Worm (Caenorhabditis elegans) whole organism, young adult: Measurements from ENCODE around the gene T28D6.3.

ENCODE experiments used
- C06A6.2 ChIP-seq: fragments of 200-800 bp; sonication (Bioruptor generic); conservative IDR thresholded peaks from 2 replicates; pipeline ENCODE4 v1.3.6; 2022; ENCODE audit warnings: missing genetic modification characterization, missing compliant biosample characterization
- F23B12.7 ChIP-seq: sonication (generic microtip); optimal IDR thresholded peaks from 2 replicates; lab custom pipeline; 2017; ENCODE audit warnings: missing genetic modification characterization, mild to moderate bottlenecking, missing compliant biosample characterization, antibody characterized with exemption, moderate library complexity; ENCODE audit not compliant: insufficient read depth
- F33H1.4 ChIP-seq: fragments of 200-800 bp; sonication (Bioruptor generic); IDR thresholded peaks from 2 replicates; pipeline ENCODE4 v1.3.6; 2022; ENCODE audit warnings: missing genetic modification reagents, missing genetic modification characterization, missing compliant biosample characterization
- F39B2.1 ChIP-seq: fragments of 200-800 bp; sonication (Bioruptor generic); IDR thresholded peaks from 2 replicates; pipeline ENCODE4 v1.3.6; 2022; ENCODE audit warnings: missing genetic modification reagents, missing genetic modification characterization, missing compliant biosample characterization
- F49E8.2 ChIP-seq: sonication (generic microtip); optimal IDR thresholded peaks from 3 replicates; lab custom pipeline; 2017; ENCODE audit warnings: missing genetic modification characterization, mild to moderate bottlenecking, missing compliant biosample characterization, antibody characterized with exemption, moderate library complexity; ENCODE audit not compliant: insufficient read depth
- F52B5.7 ChIP-seq: sonication (generic microtip); optimal IDR thresholded peaks from 2 replicates; lab custom pipeline; 2016; ENCODE audit warnings: mild to moderate bottlenecking, missing genetic modification characterization, missing compliant biosample characterization
- F57A8.1 ChIP-seq: fragments of 200-800 bp; sonication (Bioruptor generic); optimal IDR thresholded peaks from 2 replicates; lab custom pipeline; 2018; ENCODE audit warnings: mild to moderate bottlenecking, missing genetic modification characterization, moderate library complexity, missing compliant biosample characterization
- K11D2.4 ChIP-seq: fragments of 200-800 bp; sonication (Bioruptor generic); IDR thresholded peaks from 2 replicates; pipeline ENCODE4 v1.3.6; 2022; ENCODE audit warnings: missing genetic modification reagents, missing genetic modification characterization, missing compliant biosample characterization
- Y67H2A.10 ChIP-seq: fragments of 200-800 bp; sonication (Bioruptor generic); conservative IDR thresholded peaks from 2 replicates; pipeline ENCODE4 v1.3.6; 2022; ENCODE audit warnings: missing genetic modification reagents, missing genetic modification characterization, missing compliant biosample characterization
- Y79H2A.3 ChIP-seq: fragments of 200-800 bp; sonication (Bioruptor generic); conservative IDR thresholded peaks from 2 replicates; pipeline ENCODE4 v1.3.6; 2022; ENCODE audit warnings: missing genetic modification reagents, missing genetic modification characterization, missing compliant biosample characterization
- akir-1 ChIP-seq: fragments of 200-800 bp; sonication (Bioruptor generic); optimal IDR thresholded peaks from 2 replicates; lab custom pipeline; 2018; ENCODE audit warnings: mild to moderate bottlenecking, missing genetic modification characterization, moderate library complexity, missing compliant biosample characterization
- ama-1 ChIP-seq, 3 experiments: fragments of 150-350 bp in 1 of 3; sonication (generic microtip) in 2 of 3; optimal IDR thresholded peaks; 2 replicates each; lab custom pipeline; 2014 to 2018; ENCODE audit warnings: missing biosample characterization in 2 of 3, missing genetic modification characterization in 2 of 3, missing genetic modification reagents in 2 of 3
- atf-7 ChIP-seq: sonication (generic microtip); optimal IDR thresholded peaks from 2 replicates; lab custom pipeline; 2017; ENCODE audit warnings: mild to moderate bottlenecking, missing genetic modification characterization, missing compliant biosample characterization
- attf-3 ChIP-seq: fragments of 200-800 bp; sonication (Bioruptor generic); conservative IDR thresholded peaks from 2 replicates; pipeline ENCODE4 v1.3.6; 2022; ENCODE audit warnings: missing genetic modification reagents, missing genetic modification characterization, missing compliant biosample characterization
- attf-5 ChIP-seq: fragments of 200-800 bp; sonication (Bioruptor generic); optimal IDR thresholded peaks from 2 replicates; lab custom pipeline; 2018; ENCODE audit warnings: mild to moderate bottlenecking, missing genetic modification characterization, missing compliant biosample characterization
- attf-6 ChIP-seq: fragments of 200-800 bp; sonication (Bioruptor generic); IDR thresholded peaks from 2 replicates; pipeline ENCODE4 v1.3.6; 2022; ENCODE audit warnings: missing genetic modification reagents, missing genetic modification characterization, missing compliant biosample characterization
- ccch-3 ChIP-seq: fragments of 200-800 bp; sonication (Bioruptor generic); optimal IDR thresholded peaks from 2 replicates; lab custom pipeline; 2018; ENCODE audit warnings: mild to moderate bottlenecking, missing genetic modification characterization, missing compliant biosample characterization
- cebp-2 ChIP-seq: fragments of 200-800 bp; sonication (Bioruptor generic); IDR thresholded peaks from 2 replicates; pipeline ENCODE4 v1.3.6; 2022; ENCODE audit warnings: missing genetic modification characterization, missing compliant biosample characterization
- ceh-27 ChIP-seq: fragments of 200-800 bp; sonication (Bioruptor generic); optimal IDR thresholded peaks from 2 replicates; lab custom pipeline; 2018; ENCODE audit warnings: mild to moderate bottlenecking, missing genetic modification characterization, moderate library complexity, missing compliant biosample characterization
- ceh-79 ChIP-seq: sonication (generic microtip); optimal IDR thresholded peaks from 2 replicates; lab custom pipeline; 2017; ENCODE audit warnings: mild to moderate bottlenecking, missing genetic modification characterization, missing compliant biosample characterization
- ceh-91 ChIP-seq: fragments of 200-800 bp; sonication (Bioruptor generic); IDR thresholded peaks from 2 replicates; pipeline ENCODE4 v1.3.6; 2022; ENCODE audit warnings: missing genetic modification reagents, missing genetic modification characterization, missing compliant biosample characterization
- dox-1 ChIP-seq: fragments of 200-800 bp; sonication (Bioruptor generic); IDR thresholded peaks from 2 replicates; pipeline ENCODE4 v1.3.6; 2022; ENCODE audit warnings: missing genetic modification reagents, missing genetic modification characterization, missing compliant biosample characterization
- dpff-1 ChIP-seq: sonication (generic microtip); optimal IDR thresholded peaks from 2 replicates; lab custom pipeline; 2017; ENCODE audit warnings: mild to moderate bottlenecking, missing genetic modification characterization, missing compliant biosample characterization
- egrh-3 ChIP-seq: fragments of 200-800 bp; sonication (Bioruptor generic); IDR thresholded peaks from 2 replicates; pipeline ENCODE4 v1.3.6; 2022; ENCODE audit warnings: missing genetic modification reagents, missing genetic modification characterization, missing compliant biosample characterization
- ekl-4 ChIP-seq: fragments of 200-800 bp; sonication (Bioruptor generic); IDR thresholded peaks from 2 replicates; pipeline ENCODE4 v1.3.6; 2022; ENCODE audit warnings: missing genetic modification reagents, missing genetic modification characterization, missing compliant biosample characterization
- ets-4 ChIP-seq: fragments of 200-800 bp; sonication (Bioruptor generic); optimal IDR thresholded peaks from 2 replicates; lab custom pipeline; 2018; ENCODE audit warnings: mild to moderate bottlenecking, missing genetic modification characterization, missing compliant biosample characterization
- fkh-3 ChIP-seq: sonication (generic microtip); optimal IDR thresholded peaks from 2 replicates; lab custom pipeline; 2016; ENCODE audit warnings: mild to moderate bottlenecking, missing genetic modification characterization, missing compliant biosample characterization
- gei-17 ChIP-seq: fragments of 200-800 bp; sonication (Bioruptor generic); optimal IDR thresholded peaks from 2 replicates; lab custom pipeline; 2018; ENCODE audit warnings: mild to moderate bottlenecking, missing genetic modification characterization, missing compliant biosample characterization
- lsl-1 ChIP-seq: fragments of 200-800 bp; sonication (Bioruptor generic); optimal IDR thresholded peaks from 2 replicates; lab custom pipeline; 2018; ENCODE audit warnings: mild to moderate bottlenecking, missing genetic modification characterization, moderate library complexity, missing compliant biosample characterization
- lsy-27 ChIP-seq: sonication (generic microtip); optimal IDR thresholded peaks from 2 replicates; lab custom pipeline; 2017; ENCODE audit warnings: missing genetic modification characterization, mild to moderate bottlenecking, missing compliant biosample characterization, antibody characterized with exemption, missing genotype, borderline replicate concordance; ENCODE audit not compliant: insufficient read depth
- madf-6 ChIP-seq: fragments of 200-800 bp; sonication (Bioruptor generic); IDR thresholded peaks from 2 replicates; pipeline ENCODE4 v1.3.6; 2022; ENCODE audit warnings: missing genetic modification reagents, missing genetic modification characterization, missing compliant biosample characterization
- madf-8 ChIP-seq: fragments of 200-800 bp; sonication (Bioruptor generic); conservative IDR thresholded peaks from 2 replicates; pipeline ENCODE4 v1.3.6; 2022; ENCODE audit warnings: missing genetic modification reagents, missing genetic modification characterization, missing compliant biosample characterization
- mel-28 ChIP-seq: sonication (generic microtip); optimal IDR thresholded peaks from 2 replicates; lab custom pipeline; 2016; ENCODE audit warnings: borderline replicate concordance, mild to moderate bottlenecking, missing genetic modification characterization, missing compliant biosample characterization
- nfya-1 ChIP-seq: sonication (generic microtip); optimal IDR thresholded peaks from 2 replicates; lab custom pipeline; 2017; ENCODE audit warnings: antibody characterized with exemption, missing compliant biosample characterization, missing genetic modification characterization, borderline replicate concordance; ENCODE audit not compliant: insufficient read depth
- nhr-179 ChIP-seq: sonication (generic microtip); optimal IDR thresholded peaks from 2 replicates; lab custom pipeline; 2016; ENCODE audit warnings: mild to moderate bottlenecking, missing genetic modification characterization, missing compliant biosample characterization
- nhr-90 ChIP-seq: sonication (generic microtip); optimal IDR thresholded peaks from 2 replicates; lab custom pipeline; 2016; ENCODE audit warnings: missing genotype, mild to moderate bottlenecking, missing genetic modification characterization, missing compliant biosample characterization
- rec-8 ChIP-seq, 2 experiments: sonication (generic microtip); optimal IDR thresholded peaks; 2 replicates each; lab custom pipeline; 2016; ENCODE audit warnings: mild to moderate bottlenecking in 2 of 2, missing genetic modification characterization in 2 of 2, missing genetic modification reagents in 2 of 2, missing genotype in 2 of 2, missing biosample characterization in 1 of 2, missing compliant biosample characterization in 1 of 2, moderate library complexity in 1 of 2
- repo-1 ChIP-seq: sonication (generic microtip); optimal IDR thresholded peaks from 2 replicates; lab custom pipeline; 2017; ENCODE audit warnings: mild to moderate bottlenecking, missing genetic modification characterization, missing compliant biosample characterization
- sea-2 ChIP-seq: fragments of 200-800 bp; sonication (Bioruptor generic); IDR thresholded peaks from 2 replicates; pipeline ENCODE4 v1.3.6; 2022; ENCODE audit warnings: missing genetic modification characterization, missing compliant biosample characterization
- snpc-3.4 ChIP-seq: sonication (generic microtip); optimal IDR thresholded peaks from 2 replicates; lab custom pipeline; 2017; ENCODE audit warnings: missing genetic modification characterization, mild to moderate bottlenecking, missing compliant biosample characterization, antibody characterized with exemption, moderate library complexity, missing genotype, missing genetic modification reagents
- tbx-9 ChIP-seq: sonication (generic microtip); optimal IDR thresholded peaks from 2 replicates; lab custom pipeline; 2016; ENCODE audit warnings: borderline replicate concordance, missing genetic modification characterization, inconsistent platforms, missing compliant biosample characterization
- tlf-1 ChIP-seq: fragments of 200-800 bp; sonication (Bioruptor generic); optimal IDR thresholded peaks from 2 replicates; lab custom pipeline; 2018; ENCODE audit warnings: mild to moderate bottlenecking, missing genetic modification characterization, missing compliant biosample characterization
- unc-130 ChIP-seq: sonication (generic microtip); optimal IDR thresholded peaks from 2 replicates; lab custom pipeline; 2016; ENCODE audit warnings: missing genetic modification reagents, missing genetic modification characterization, missing compliant biosample characterization
- zfh-2 ChIP-seq: fragments of 200-800 bp; sonication (Bioruptor generic); conservative IDR thresholded peaks from 2 replicates; pipeline ENCODE4 v1.3.6; 2022; ENCODE audit warnings: missing genetic modification reagents, missing genetic modification characterization, missing compliant biosample characterization

Gene T28D6.3

DNA sequence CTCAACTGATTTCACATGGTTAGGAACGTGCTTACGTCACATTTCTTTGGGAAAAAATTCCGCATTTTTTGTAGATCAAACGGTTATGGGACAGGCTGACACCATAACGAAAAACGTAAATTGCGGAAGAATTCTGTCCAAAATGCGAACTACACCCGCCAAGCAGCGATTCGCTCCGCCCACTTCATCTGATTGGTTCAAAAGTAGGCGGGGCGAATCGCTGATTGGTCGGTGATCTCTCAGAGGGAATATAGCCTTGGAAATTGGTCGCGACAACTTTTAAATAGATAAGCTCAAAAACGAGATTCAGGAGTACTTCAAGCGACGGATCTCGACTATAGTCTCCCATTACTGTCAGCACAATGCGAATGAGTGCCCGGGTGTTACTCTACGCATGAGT is 28.9 kb upstream of the T28D6.3 start:
- no peak for TF ChIP-seq F57A8.1 (GFP tag; lab: Kevin White, UChicago)
- TF ChIP-seq nfya-1, result no peak
- no peak for TF ChIP-seq nhr-90 (tag; lab: Kevin White, UChicago)
- TF ChIP-seq mel-28 (tag; lab: Kevin White, UChicago), result no peak
- TF ChIP-seq zfh-2 (GFP tag; lab: Robert Waterston, UW), result no peak
- TF ChIP-seq F39B2.1, result no peak
- TF ChIP-seq ccch-3, result no peak
- no peak for TF ChIP-seq fkh-3 (tag; lab: Kevin White, UChicago)
- TF ChIP-seq F52B5.7, result no peak
- TF ChIP-seq ama-1 (optimal IDR thresholded peaks at IDR 0.05; lab: Kevin White, UChicago), result no peak
- no peak for TF ChIP-seq ama-1 (GFP tag; optimal IDR thresholded peaks at IDR 0.05; lab: Kevin White, UChicago)
- no peak for TF ChIP-seq tbx-9 (tag; lab: Kevin White, UChicago)
- no peak for TF ChIP-seq snpc-3.4 (tag; lab: Kevin White, UChicago)
- no peak for TF ChIP-seq dpff-1
- no peak for TF ChIP-seq madf-8 (GFP tag; lab: Robert Waterston, UW)
- TF ChIP-seq akir-1 (GFP tag; lab: Kevin White, UChicago), result no peak
- no peak for TF ChIP-seq sea-2 (GFP tag; lab: Robert Waterston, UW)

ce11 chrIII:11341466-11341865 is 25.1 kb upstream of the T28D6.3 start:
- no peak for TF ChIP-seq repo-1
- TF ChIP-seq C06A6.2 (GFP tag; lab: Robert Waterston, UW), result no peak
- no peak for TF ChIP-seq K11D2.4
- TF ChIP-seq gei-17 (GFP tag; lab: Kevin White, UChicago), result no peak
- no peak for TF ChIP-seq dox-1 (GFP tag; lab: Robert Waterston, UW)
- no peak for TF ChIP-seq ama-1 (optimal IDR thresholded peaks at IDR 0.05; lab: Kevin White, UChicago)
- TF ChIP-seq ama-1 (GFP tag; optimal IDR thresholded peaks at IDR 0.05; lab: Kevin White, UChicago), result no peak
- no peak for TF ChIP-seq dpff-1
- TF ChIP-seq cebp-2 (GFP tag; lab: Robert Waterston, UW), result no peak
- no peak for TF ChIP-seq nhr-179 (tag; lab: Kevin White, UChicago)
- no peak for TF ChIP-seq lsy-27 (tag; lab: Kevin White, UChicago)

ce11 chrIII:11343041-11343440 is 23.5 kb upstream of the T28D6.3 start, which contains the start of the genes T28D6.6 and pen-2:
Gene T28D6.6 (minus strand): TSS chrIII:11343108.
Gene pen-2 (plus strand): TSS chrIII:11343322.
- TF ChIP-seq attf-6 (GFP tag; lab: Robert Waterston, UW) (no peak), lsl-1 (GFP tag; lab: Kevin White, UChicago) (peak; percentile 23), gei-17 (GFP tag; lab: Kevin White, UChicago) (no peak), atf-7 (tag; lab: Kevin White, UChicago) (no peak), ceh-27 (GFP tag; lab: Kevin White, UChicago) (no peak), nhr-179 (tag; lab: Kevin White, UChicago) (no peak), dox-1 (GFP tag; lab: Robert Waterston, UW) (no peak), lsy-27 (tag; lab: Kevin White, UChicago) (no peak), ets-4 (GFP tag; lab: Kevin White, UChicago) (no peak), cebp-2 (GFP tag; lab: Robert Waterston, UW) (no peak), egrh-3 (no peak), Y67H2A.10 (GFP tag; lab: Robert Waterston, UW) (no peak), dpff-1 (no peak), F23B12.7 (tag; lab: Kevin White, UChicago) (no peak), akir-1 (GFP tag; lab: Kevin White, UChicago) (no peak), ekl-4 (GFP tag; lab: Robert Waterston, UW) (0 out of 2 replicates have a peak, but pooled peaks have one; percentile 32), ceh-91 (GFP tag; lab: Robert Waterston, UW) (no peak), tlf-1 (GFP tag; lab: Kevin White, UChicago) (no peak), Y79H2A.3 (GFP tag; lab: Robert Waterston, UW) (no peak), F49E8.2 (tag; lab: Kevin White, UChicago) (no peak), rec-8 (tag; optimal IDR thresholded peaks at IDR 0.05; lab: Kevin White, UChicago) (no peak), F33H1.4 (GFP tag; lab: Robert Waterston, UW) (peak; percentile 36; the same call in 1 of the 2 replicates), madf-6 (GFP tag; lab: Robert Waterston, UW) (0 out of 2 replicates have a peak, but pooled peaks have one; percentile 17), attf-3 (no peak), attf-5 (GFP tag; lab: Kevin White, UChicago) (no peak), ceh-79 (tag; lab: Kevin White, UChicago) (no peak), unc-130 (GFP tag; lab: Kevin White, UChicago) (no peak), sea-2 (GFP tag; lab: Robert Waterston, UW) (no peak)
